Fruit fly (Drosophila melanogaster): ENCODE data around the gene Ucp4C.

The Ucp4C gene

DNA sequence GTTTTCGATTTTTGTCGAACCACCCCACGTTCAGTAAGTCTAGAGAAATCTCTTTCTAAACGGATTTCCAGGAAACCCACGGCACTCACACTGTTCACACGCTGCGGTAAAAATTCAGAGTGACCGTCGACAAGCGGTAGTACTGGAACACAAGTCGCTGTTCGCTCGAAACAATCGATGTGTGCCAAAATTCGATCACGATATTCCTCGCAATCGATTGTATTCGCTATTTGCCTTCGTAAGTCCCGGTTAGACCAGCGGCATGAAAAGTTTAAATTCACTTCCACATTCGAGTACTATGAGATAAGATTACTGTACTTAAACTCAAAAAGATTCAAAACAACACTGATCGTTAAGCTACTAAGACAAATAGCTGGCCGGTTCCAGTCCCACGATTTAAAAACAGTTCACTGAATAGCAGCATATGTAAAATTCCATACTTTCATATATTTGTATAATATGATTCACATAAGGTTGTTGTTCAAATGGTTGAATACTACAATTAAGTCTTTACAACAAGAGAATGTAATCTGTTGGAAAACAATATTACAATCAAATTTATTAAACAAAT is 12.6 kb downstream of the Ucp4C start, which contains the start of gene chic:
Gene chic, minus strand, starts transcription at position 157 of the 571 bp plus-strand sequence.
- TF ChIP-seq insv (optimal IDR thresholded peaks at IDR 0.05) (no peak), h (optimal IDR thresholded peaks at IDR 0.05) (no peak), ttk (optimal IDR thresholded peaks at IDR 0.05) (no peak), Myc (optimal IDR thresholded peaks at IDR 0.05) (no peak), Sin3A (optimal IDR thresholded peaks at IDR 0.05) (no peak)

dm6 chr2L:5981433-5982333 is 13.3 kb downstream of the Ucp4C start, which contains the start of gene eIF4A:
Gene eIF4A (plus strand): TSS chr2L:5981764.
- TF ChIP-seq psq (optimal IDR thresholded peaks at IDR 0.05): no peak
- TF ChIP-seq insv (optimal IDR thresholded peaks at IDR 0.05): no peak
- TF ChIP-seq ttk (optimal IDR thresholded peaks at IDR 0.05): no peak
- TF ChIP-seq Sin3A (optimal IDR thresholded peaks at IDR 0.05): no peak
- TF ChIP-seq Myc (optimal IDR thresholded peaks at IDR 0.05): no peak
- no peak for TF ChIP-seq h (optimal IDR thresholded peaks at IDR 0.05)

dm6 chr2L:5982334-5982987 is 14.1 kb downstream of the Ucp4C start:
- TF ChIP-seq insv (optimal IDR thresholded peaks at IDR 0.05) (no peak), Sin3A (optimal IDR thresholded peaks at IDR 0.05) (no peak), h (optimal IDR thresholded peaks at IDR 0.05) (no peak), Myc (optimal IDR thresholded peaks at IDR 0.05) (no peak), psq (optimal IDR thresholded peaks at IDR 0.05) (no peak), ttk (optimal IDR thresholded peaks at IDR 0.05) (no peak)

- TF ChIP-seq Sin3A (optimal IDR thresholded peaks at IDR 0.05) (no peak), Myc (optimal IDR thresholded peaks at IDR 0.05) (no peak), ttk (optimal IDR thresholded peaks at IDR 0.05) (no peak), psq (optimal IDR thresholded peaks at IDR 0.05) (no peak), h (optimal IDR thresholded peaks at IDR 0.05) (no peak), insv (optimal IDR thresholded peaks at IDR 0.05) (no peak)
Measured at dm6 chr2L:5983236-5983635, 14.9 kb downstream of the Ucp4C start.

DNA sequence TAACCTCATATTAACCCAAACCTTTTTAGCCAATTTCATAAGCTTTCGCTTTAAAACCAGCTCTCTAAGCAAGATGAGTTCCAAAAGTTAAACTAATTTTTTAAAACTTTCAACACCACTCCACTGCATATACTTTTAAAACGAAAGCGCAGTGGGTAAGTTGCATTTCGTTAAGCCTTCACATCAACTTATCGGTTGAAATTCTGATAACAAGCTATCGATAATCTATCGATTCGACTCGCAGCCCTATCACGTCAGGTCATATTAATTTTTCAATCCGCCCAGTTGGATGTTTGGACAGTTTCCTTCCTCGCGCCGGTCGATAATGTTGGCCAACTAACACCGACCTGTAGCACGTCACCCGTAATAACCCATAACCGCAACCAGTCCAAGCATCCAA is 17.7 kb downstream of the Ucp4C start, which contains the start of gene ifc:
Gene ifc, plus strand, starts transcription at position 255 of the 400 bp plus-strand sequence.
- TF ChIP-seq psq (optimal IDR thresholded peaks at IDR 0.05) (no peak), Sin3A (optimal IDR thresholded peaks at IDR 0.05) (no peak), insv (optimal IDR thresholded peaks at IDR 0.05) (no peak), h (optimal IDR thresholded peaks at IDR 0.05) (no peak), ttk (optimal IDR thresholded peaks at IDR 0.05) (no peak), Myc (optimal IDR thresholded peaks at IDR 0.05) (no peak)

DNA sequence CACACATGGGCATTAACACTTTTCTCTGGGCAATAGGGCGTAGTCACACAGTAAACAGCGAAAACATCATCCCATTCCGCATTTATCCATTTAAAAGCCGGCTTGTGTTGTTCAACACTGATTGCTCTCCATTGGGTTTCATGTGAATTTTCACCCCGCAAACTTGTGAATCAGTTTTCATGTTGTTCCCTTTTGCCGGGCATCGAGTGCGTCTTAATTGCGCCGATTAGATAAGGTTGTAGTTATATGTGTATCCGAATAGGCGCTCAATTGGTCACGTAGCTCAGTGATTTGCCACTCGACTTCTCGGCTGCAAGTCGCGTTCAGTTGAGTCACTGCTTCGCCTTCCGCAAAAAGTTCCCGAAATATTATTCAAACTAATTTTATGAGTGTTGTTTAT is 18.6 kb downstream of the Ucp4C start:
- TF ChIP-seq Sin3A (optimal IDR thresholded peaks at IDR 0.05) (no peak), psq (optimal IDR thresholded peaks at IDR 0.05) (no peak), Myc (optimal IDR thresholded peaks at IDR 0.05) (no peak), h (optimal IDR thresholded peaks at IDR 0.05) (no peak), insv (optimal IDR thresholded peaks at IDR 0.05) (no peak), ttk (optimal IDR thresholded peaks at IDR 0.05) (no peak)

dm6 chr2L:5988115-5989092 is 20.0 kb downstream of the Ucp4C start:
- no peak for TF ChIP-seq h (optimal IDR thresholded peaks at IDR 0.05)
- TF ChIP-seq insv (optimal IDR thresholded peaks at IDR 0.05): no peak
- no peak for TF ChIP-seq psq (optimal IDR thresholded peaks at IDR 0.05)
- TF ChIP-seq Myc (optimal IDR thresholded peaks at IDR 0.05): no peak
- no peak for TF ChIP-seq Sin3A (optimal IDR thresholded peaks at IDR 0.05)
- no peak for TF ChIP-seq ttk (optimal IDR thresholded peaks at IDR 0.05)

DNA sequence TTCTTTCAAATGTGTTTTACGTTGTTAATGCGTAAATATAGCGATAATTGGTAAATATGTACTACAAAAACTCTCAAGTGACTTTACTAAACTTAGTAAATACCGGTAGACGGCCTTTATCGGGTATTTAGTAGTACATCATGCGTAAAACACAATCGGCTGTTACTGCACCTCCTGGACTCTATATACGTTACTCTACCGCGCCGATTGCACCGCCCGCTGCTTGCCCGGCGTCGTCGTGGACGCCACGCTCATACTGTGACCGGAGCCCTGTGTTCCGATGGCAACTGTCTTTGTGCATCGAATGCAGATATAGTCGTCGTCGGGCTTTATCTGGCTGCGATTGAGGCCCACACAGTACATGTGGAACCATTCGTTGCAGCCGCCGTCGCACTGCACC is 22.1 kb downstream of the Ucp4C start:
- TF ChIP-seq ttk (optimal IDR thresholded peaks at IDR 0.05) (no peak), Myc (optimal IDR thresholded peaks at IDR 0.05) (no peak), h (optimal IDR thresholded peaks at IDR 0.05) (no peak), psq (optimal IDR thresholded peaks at IDR 0.05) (no peak), Sin3A (optimal IDR thresholded peaks at IDR 0.05) (no peak), insv (optimal IDR thresholded peaks at IDR 0.05) (no peak)

dm6 chr2L:5997609-5998229 is 29.4 kb downstream of the Ucp4C start:
- no peak for TF ChIP-seq Myc (optimal IDR thresholded peaks at IDR 0.05)
- TF ChIP-seq ttk (optimal IDR thresholded peaks at IDR 0.05): no peak
- TF ChIP-seq psq (optimal IDR thresholded peaks at IDR 0.05): no peak
- TF ChIP-seq h (optimal IDR thresholded peaks at IDR 0.05): no peak
- no peak for TF ChIP-seq insv (optimal IDR thresholded peaks at IDR 0.05)
- no peak for TF ChIP-seq Sin3A (optimal IDR thresholded peaks at IDR 0.05)

dm6 chr2L:5998383-5998782 is 30.0 kb downstream of the Ucp4C start:
- TF ChIP-seq psq (optimal IDR thresholded peaks at IDR 0.05) (no peak), ttk (optimal IDR thresholded peaks at IDR 0.05) (no peak), Sin3A (optimal IDR thresholded peaks at IDR 0.05) (no peak), Myc (optimal IDR thresholded peaks at IDR 0.05) (no peak), h (optimal IDR thresholded peaks at IDR 0.05) (no peak), insv (optimal IDR thresholded peaks at IDR 0.05) (no peak)

All from Kc167 (cell line).